Worm (Caenorhabditis elegans): Measurements from ENCODE around the gene del-2.

del-2 gene

DNA sequence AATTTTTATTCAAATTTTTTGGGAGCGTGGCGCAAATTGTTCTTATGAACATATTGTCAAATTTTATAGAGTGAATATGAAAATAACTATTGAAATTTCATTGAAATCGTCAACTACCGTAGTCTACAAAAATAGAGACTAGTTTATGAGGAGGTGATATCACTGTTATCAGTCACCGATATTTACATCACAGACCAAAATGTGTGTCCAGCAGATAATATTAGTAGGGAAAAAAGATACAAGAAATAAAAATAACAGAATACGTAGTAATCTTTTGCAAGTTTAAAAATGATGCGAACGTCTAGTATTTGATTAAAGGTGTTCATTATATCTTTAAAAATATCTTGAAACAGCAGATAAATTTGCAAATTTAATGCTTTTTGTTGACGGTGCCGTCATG, 37.5 kb upstream of the del-2 start:
- TF ChIP-seq ztf-11 (tag; optimal IDR thresholded peaks at IDR 0.05) (no peak), bed-3 (GFP tag; optimal IDR thresholded peaks at IDR 0.05) (no peak)

DNA sequence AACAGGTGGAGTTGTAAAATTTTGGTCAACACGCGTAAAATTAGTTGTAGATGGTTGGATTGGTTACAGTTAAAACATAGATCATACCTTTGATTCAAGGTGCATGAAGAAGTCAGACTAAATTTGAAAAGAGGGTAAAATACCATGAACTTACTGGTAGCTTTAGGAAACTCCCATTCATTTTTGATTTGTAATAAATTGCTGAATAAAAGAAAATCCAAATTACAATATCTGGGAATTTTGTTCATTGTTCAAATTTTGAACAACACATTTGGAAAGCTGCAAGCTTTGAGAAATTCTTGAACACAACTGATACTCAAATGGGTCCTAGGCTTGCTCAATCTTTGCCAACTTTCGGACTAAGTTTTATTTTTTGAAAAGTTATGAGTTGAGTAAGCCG, 36.2 kb upstream of the del-2 start:
- no peak for TF ChIP-seq nhr-237 (tag; optimal IDR thresholded peaks at IDR 0.05)
- no peak for TF ChIP-seq sptf-1 (tag; optimal IDR thresholded peaks at IDR 0.05)
- no peak for TF ChIP-seq nhr-28 (tag; optimal IDR thresholded peaks at IDR 0.05)
- TF ChIP-seq flh-1 (GFP tag; optimal IDR thresholded peaks at IDR 0.05): no peak
- no peak for TF ChIP-seq pha-4 (tag; optimal IDR thresholded peaks at IDR 0.05)
- TF ChIP-seq mab-5 (tag; optimal IDR thresholded peaks at IDR 0.05): no peak
- no peak for TF ChIP-seq lin-32 (GFP tag; optimal IDR thresholded peaks at IDR 0.05)
- no peak for TF ChIP-seq lsy-2 (tag; optimal IDR thresholded peaks at IDR 0.05)
- TF ChIP-seq unc-39 (tag; optimal IDR thresholded peaks at IDR 0.05): no peak
- TF ChIP-seq elt-1 (tag; optimal IDR thresholded peaks at IDR 0.05; ENCODE audit: borderline replicate concordance, insufficient read depth): no peak
- no peak for TF ChIP-seq sem-2 (GFP tag; optimal IDR thresholded peaks at IDR 0.05)
- TF ChIP-seq nhr-2 (tag; optimal IDR thresholded peaks at IDR 0.05): no peak
- no peak for TF ChIP-seq mep-1 (tag; optimal IDR thresholded peaks at IDR 0.05)
- no peak for TF ChIP-seq ceh-83 (GFP tag; optimal IDR thresholded peaks at IDR 0.05)
- TF ChIP-seq nhr-76 (tag; optimal IDR thresholded peaks at IDR 0.05): no peak
- no peak for TF ChIP-seq cnd-1 (tag; optimal IDR thresholded peaks at IDR 0.05)
- no peak for TF ChIP-seq blmp-1 (tag; optimal IDR thresholded peaks at IDR 0.05)
- TF ChIP-seq hlh-1 (tag; optimal IDR thresholded peaks at IDR 0.05): no peak
- TF ChIP-seq zip-8 (tag; optimal IDR thresholded peaks at IDR 0.05): no peak
- TF ChIP-seq M03D4.4 (tag; optimal IDR thresholded peaks at IDR 0.05): no peak

DNA sequence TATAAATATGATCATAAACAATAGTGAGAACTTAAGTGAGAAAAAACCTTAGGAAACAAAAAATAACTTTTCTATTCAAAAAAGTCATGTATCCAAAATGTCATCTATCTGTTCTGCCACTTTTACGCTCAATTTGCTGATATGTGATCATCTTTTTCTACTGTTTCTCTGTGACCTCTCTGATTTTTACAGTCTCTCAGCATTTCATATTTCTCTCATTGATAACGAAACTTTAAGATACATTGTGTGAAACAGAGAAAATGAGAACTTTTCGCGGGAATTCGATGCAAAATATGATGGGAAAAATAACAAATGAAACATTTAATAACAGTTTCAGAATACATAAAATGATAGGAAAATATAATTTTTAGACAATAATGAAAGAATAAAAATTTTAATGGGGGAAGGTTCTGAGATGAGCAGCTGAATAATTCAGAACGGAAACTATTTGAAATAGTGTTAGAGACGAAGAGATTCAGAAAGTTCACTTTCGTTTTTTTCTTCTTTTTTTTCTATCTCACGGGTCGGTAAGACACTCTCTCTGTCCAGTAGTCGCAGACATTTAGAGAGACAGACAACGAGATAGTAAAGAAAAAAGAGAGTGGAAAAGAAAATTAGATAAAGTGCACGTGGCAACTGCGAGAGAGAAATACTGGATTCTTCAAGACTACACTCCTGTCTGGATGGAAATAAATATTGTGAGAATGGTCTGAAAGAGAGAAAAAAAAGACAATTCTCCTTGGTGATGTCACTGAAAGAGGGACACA, 35.6 kb upstream of the del-2 start:
- TF ChIP-seq unc-62 (GFP tag; optimal IDR thresholded peaks at IDR 0.05): peak; percentile 18
- TF ChIP-seq blmp-1 (tag; optimal IDR thresholded peaks at IDR 0.05): peak; percentile 86
- TF ChIP-seq lin-32 (GFP tag; optimal IDR thresholded peaks at IDR 0.05): no peak
- no peak for TF ChIP-seq zip-8 (tag; optimal IDR thresholded peaks at IDR 0.05)
- no peak for TF ChIP-seq nhr-237 (tag; optimal IDR thresholded peaks at IDR 0.05)
- TF ChIP-seq ces-1 (GFP tag; optimal IDR thresholded peaks at IDR 0.05): peak; percentile 78
- peak; percentile 15 for TF ChIP-seq mep-1 (tag; optimal IDR thresholded peaks at IDR 0.05)

DNA sequence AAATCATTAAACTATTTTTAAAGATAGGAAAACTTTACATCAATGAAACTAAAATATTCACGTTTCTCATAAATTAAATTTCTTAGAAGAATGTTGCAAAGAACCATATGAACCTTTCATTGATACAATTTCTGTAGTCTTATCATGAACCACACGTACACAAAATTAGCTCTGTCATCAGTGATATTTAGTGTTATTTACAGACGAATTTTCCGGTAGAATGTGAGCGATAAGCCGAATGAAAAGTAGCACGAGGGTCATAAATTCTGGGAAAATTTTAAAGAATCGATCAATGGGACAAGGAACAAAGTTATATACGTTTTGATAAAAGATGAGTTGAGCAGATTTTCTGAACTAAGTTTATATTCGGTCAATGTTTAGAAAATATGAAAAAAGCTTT, 34.7 kb upstream of the del-2 start:
- TF ChIP-seq hlh-1 (tag; optimal IDR thresholded peaks at IDR 0.05) (no peak), drap-1 (GFP tag; optimal IDR thresholded peaks at IDR 0.05) (no peak), lin-32 (GFP tag; optimal IDR thresholded peaks at IDR 0.05) (no peak), snpc-4 (tag; optimal IDR thresholded peaks at IDR 0.05) (no peak), mls-2 (tag; optimal IDR thresholded peaks at IDR 0.05) (no peak), elt-1 (tag; optimal IDR thresholded peaks at IDR 0.05; ENCODE audit: borderline replicate concordance, insufficient read depth) (no peak)

DNA sequence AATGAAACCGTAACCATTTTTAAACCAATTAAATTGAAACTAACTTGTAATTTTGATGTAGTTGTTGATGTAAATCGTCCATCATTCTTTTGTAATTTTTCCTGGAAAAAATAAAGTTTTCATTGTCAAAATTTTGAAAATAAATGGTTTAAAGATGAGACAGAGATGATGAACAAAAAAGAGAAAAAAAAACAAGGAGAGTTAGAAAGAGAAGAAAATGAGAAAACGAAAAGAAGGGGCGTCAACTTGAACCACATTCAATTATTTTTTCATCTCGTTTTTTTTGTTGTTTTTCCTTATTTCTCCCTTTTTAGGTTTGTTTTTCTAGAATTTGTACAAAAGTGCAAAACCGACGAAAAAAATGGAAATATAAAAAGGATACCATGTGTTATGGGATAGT, 33.7 kb upstream of the del-2 start, which contains the start of gene nhr-34:
nhr-34 (minus strand) TSS at position 101 of the 400 bp plus-strand sequence.
- TF ChIP-seq sem-2 (GFP tag; optimal IDR thresholded peaks at IDR 0.05) (no peak), ces-1 (GFP tag; optimal IDR thresholded peaks at IDR 0.05) (peak; percentile 27), mep-1 (tag; optimal IDR thresholded peaks at IDR 0.05) (no peak)

DNA sequence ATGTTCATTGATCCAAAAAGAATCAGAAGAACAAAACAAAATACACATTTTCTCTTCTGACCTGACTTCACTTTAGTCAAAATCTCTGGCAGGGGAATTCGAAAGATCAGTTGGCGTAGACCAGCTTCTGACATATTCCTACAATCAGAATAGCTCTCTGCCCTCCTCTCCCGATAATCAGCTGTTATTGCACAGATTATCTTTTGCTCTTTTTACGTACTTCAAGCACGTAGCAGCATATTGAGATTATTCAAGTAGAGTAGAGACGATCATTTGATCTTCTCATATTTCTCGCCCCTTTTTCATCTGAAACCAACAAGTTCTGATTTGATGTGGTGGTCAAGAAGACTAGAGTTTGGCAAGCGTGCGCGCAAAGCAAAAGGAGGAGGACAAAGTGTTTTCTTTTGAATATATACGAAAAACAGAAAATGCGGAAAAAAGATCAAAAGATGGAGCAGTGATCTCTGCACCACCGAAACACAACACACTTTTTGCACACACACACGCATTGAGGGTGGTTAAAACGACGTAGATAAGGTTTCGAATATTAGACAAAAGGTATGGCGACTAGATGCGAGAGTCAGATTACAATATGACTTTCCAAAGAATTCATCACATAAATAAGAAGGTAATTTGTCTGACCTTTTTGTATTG, 32.0 kb upstream of the del-2 start:
- TF ChIP-seq tbx-8 (GFP tag; optimal IDR thresholded peaks at IDR 0.05): no peak
- no peak for TF ChIP-seq mep-1 (tag; optimal IDR thresholded peaks at IDR 0.05)
- TF ChIP-seq drap-1 (GFP tag; optimal IDR thresholded peaks at IDR 0.05): no peak
